Fruit fly (Drosophila melanogaster): ENCODE data around the gene mtgo.
A peak's percentile ranks its signal among the peaks of the same experiment; 100 is the strongest.

The mtgo gene

dm6 chr2L:16523091-16523490 lies 21.7 kb upstream of the mtgo start (continued):
- TF ChIP-seq net (GFP tag; optimal IDR thresholded peaks at IDR 0.05) (peak; percentile 33), Eip93F (GFP tag; optimal IDR thresholded peaks at IDR 0.05) (no peak), ss (GFP tag; optimal IDR thresholded peaks at IDR 0.05) (peak; percentile 55 to 56), CG16779 (tag; optimal IDR thresholded peaks at IDR 0.05) (peak; percentile 32), OdsH (GFP tag; optimal IDR thresholded peaks at IDR 0.05) (no peak), CG31627 (GFP tag; optimal IDR thresholded peaks at IDR 0.05) (no peak), CG4318 (GFP tag; optimal IDR thresholded peaks at IDR 0.05) (no peak), Smox (GFP tag; optimal IDR thresholded peaks at IDR 0.05) (no peak), pdm3 (GFP tag; optimal IDR thresholded peaks at IDR 0.05) (no peak), lz (GFP tag; optimal IDR thresholded peaks at IDR 0.05) (no peak), achi (GFP tag; optimal IDR thresholded peaks at IDR 0.05) (no peak), acj6 (GFP tag; optimal IDR thresholded peaks at IDR 0.05) (no peak), Eip78C (GFP tag) (no peak), topi (GFP tag; optimal IDR thresholded peaks at IDR 0.05) (no peak), vri (GFP tag; optimal IDR thresholded peaks at IDR 0.05) (no peak), Gug (GFP tag; IDR thresholded peaks at IDR 0.05) (no peak), CG32006 (GFP tag; optimal IDR thresholded peaks at IDR 0.05) (no peak), Ets96B (tag; optimal IDR thresholded peaks at IDR 0.05) (no peak), CG15336 (GFP tag; IDR thresholded peaks at IDR 0.05) (0 out of 2 replicates have a peak, but pooled peaks have one; percentile 25)

dm6 chr2L:16525114-16525513 lies 19.7 kb upstream of the mtgo start:
- TF ChIP-seq CG6808 (GFP tag; optimal IDR thresholded peaks at IDR 0.05): peak; percentile 31
- no peak for TF ChIP-seq fd59A (GFP tag; optimal IDR thresholded peaks at IDR 0.05)
- 0 out of 2 replicates have a peak, but pooled peaks have one; percentile 6 for TF ChIP-seq CG15336 (GFP tag; IDR thresholded peaks at IDR 0.05)
- peak in 1 of 2 experiments; percentile 6 for TF ChIP-seq ss (GFP tag; optimal IDR thresholded peaks at IDR 0.05)
- no peak for TF ChIP-seq Eip75B (GFP tag; optimal IDR thresholded peaks at IDR 0.05)
- peak; percentile 4 for TF ChIP-seq CG6854 (GFP tag; optimal IDR thresholded peaks at IDR 0.05)

DNA sequence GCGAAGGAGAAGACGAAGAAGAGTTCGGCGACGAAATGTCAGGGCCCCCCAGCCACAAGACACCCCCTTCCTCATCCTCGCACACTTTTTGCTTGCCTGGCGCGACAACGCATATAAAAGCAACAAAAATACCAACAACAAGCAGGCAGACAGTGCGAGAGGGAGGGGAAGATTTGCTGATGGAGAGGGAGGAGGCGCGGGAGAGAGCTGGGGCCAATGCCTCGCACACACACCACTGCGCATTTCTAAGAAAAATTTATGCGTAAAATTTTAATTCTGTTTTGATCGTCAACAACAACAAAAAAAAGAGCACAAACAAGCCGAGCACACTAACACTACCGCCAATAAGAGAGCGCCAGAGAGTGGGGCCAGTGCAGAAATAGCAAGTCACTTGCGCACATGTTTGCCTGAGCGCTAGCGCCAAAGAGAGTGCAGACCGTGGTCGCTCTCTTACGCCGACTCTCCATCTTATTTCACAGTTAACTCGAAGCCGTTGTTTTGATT lies 18.7 kb upstream of the mtgo start:
- TF ChIP-seq topi (GFP tag; optimal IDR thresholded peaks at IDR 0.05) (no peak), CG6792 (GFP tag; optimal IDR thresholded peaks at IDR 0.05) (no peak), esn (GFP tag; optimal IDR thresholded peaks at IDR 0.05) (no peak), Met (GFP tag; optimal IDR thresholded peaks at IDR 0.05) (peak; percentile 15), Eip75B (GFP tag; optimal IDR thresholded peaks at IDR 0.05) (peak; percentile 23), Ets21C (GFP tag; optimal IDR thresholded peaks at IDR 0.05) (no peak), Sox15 (GFP tag; optimal IDR thresholded peaks at IDR 0.05) (no peak), vri (GFP tag; optimal IDR thresholded peaks at IDR 0.05) (peak; percentile 90), fkh (GFP tag; optimal IDR thresholded peaks at IDR 0.05) (peak; percentile 97), Hr4 (GFP tag; optimal IDR thresholded peaks at IDR 0.05) (no peak), CG31627 (GFP tag; optimal IDR thresholded peaks at IDR 0.05) (no peak), net (GFP tag; optimal IDR thresholded peaks at IDR 0.05) (peak; percentile 47), Lpt (GFP tag; optimal IDR thresholded peaks at IDR 0.05) (peak; percentile 92), Sox14 (GFP tag; optimal IDR thresholded peaks at IDR 0.05) (peak; percentile 78), CG16779 (tag; optimal IDR thresholded peaks at IDR 0.05) (peak; percentile 68), CG8119 (GFP tag; IDR thresholded peaks at IDR 0.05) (peak; percentile 68), CG10631 (GFP tag; optimal IDR thresholded peaks at IDR 0.05) (no peak), CG34406 (GFP tag; optimal IDR thresholded peaks at IDR 0.05) (peak; percentile 14), CG3919 (GFP tag; optimal IDR thresholded peaks at IDR 0.05) (peak; percentile 54), CG6163 (GFP tag; IDR thresholded peaks at IDR 0.05) (peak; percentile 86), CG15336 (GFP tag; IDR thresholded peaks at IDR 0.05) (peak; percentile 70), fd59A (GFP tag; optimal IDR thresholded peaks at IDR 0.05) (peak; percentile 44), Blimp-1 (GFP tag; optimal IDR thresholded peaks at IDR 0.05) (peak; percentile 9), fd85E (GFP tag; optimal IDR thresholded peaks at IDR 0.05) (peak; percentile 11), Hr38 (GFP tag; optimal IDR thresholded peaks at IDR 0.05) (no peak), Hr39 (GFP tag; optimal IDR thresholded peaks at IDR 0.05) (no peak), CG7368 (GFP tag; optimal IDR thresholded peaks at IDR 0.05) (peak; percentile 38), CG11762 (GFP tag; optimal IDR thresholded peaks at IDR 0.05; ENCODE audit: insufficient read depth) (no peak), Gug (GFP tag; IDR thresholded peaks at IDR 0.05) (peak; percentile 78), salr (GFP tag; optimal IDR thresholded peaks at IDR 0.05) (peak; percentile 29 to 31), CG6854 (GFP tag; optimal IDR thresholded peaks at IDR 0.05) (peak; percentile 76), Ets96B (tag; optimal IDR thresholded peaks at IDR 0.05) (peak; percentile 59), CG6808 (GFP tag; optimal IDR thresholded peaks at IDR 0.05) (peak; percentile 77), pdm3 (GFP tag; optimal IDR thresholded peaks at IDR 0.05) (no peak), CG11294 (GFP tag; IDR thresholded peaks at IDR 0.05) (peak; percentile 67; the same call in 1 of the 2 replicates), CG9139 (GFP tag; optimal IDR thresholded peaks at IDR 0.05) (peak; percentile 68)

All from whole organism, prepupa.